Worm (Caenorhabditis elegans): Measurements from ENCODE around the gene atfs-1.

atfs-1 gene

DNA sequence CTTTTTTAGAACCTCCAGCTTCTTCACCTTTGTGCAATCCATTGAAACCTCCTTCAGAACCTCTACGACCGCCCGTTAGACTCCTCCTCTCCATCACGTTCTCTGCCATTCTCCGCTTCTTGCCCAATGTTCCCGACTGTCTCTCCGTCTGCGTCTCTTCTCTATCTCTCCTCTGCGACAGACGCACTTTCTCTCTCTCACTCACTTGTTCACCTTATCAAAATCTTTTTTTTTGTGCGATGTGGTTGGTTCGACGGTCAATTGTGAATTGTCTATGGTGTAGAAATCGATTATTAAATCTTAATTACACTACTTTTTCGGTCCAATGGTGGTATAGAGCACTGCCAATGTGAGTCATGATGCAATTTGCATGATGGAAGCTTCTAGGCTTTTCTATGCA lies at the start of gene atfs-1:
TSS of gene atfs-1 (plus strand) at position 213 of the 400 bp plus-strand sequence.
- peak; percentile 80 for TF ChIP-seq nfya-1 (tag; optimal IDR thresholded peaks at IDR 0.05; ENCODE audit: insufficient read depth)
- peak; percentile 57 for TF ChIP-seq nhr-23 (tag; optimal IDR thresholded peaks at IDR 0.05)
- peak; percentile 17 for TF ChIP-seq lsy-12 (tag; optimal IDR thresholded peaks at IDR 0.05)
- TF ChIP-seq jun-1 (tag; optimal IDR thresholded peaks at IDR 0.05): peak; percentile 32
- TF ChIP-seq nhr-11 (tag; optimal IDR thresholded peaks at IDR 0.05): no peak
- TF ChIP-seq fkh-10 (GFP tag; optimal IDR thresholded peaks at IDR 0.05): no peak
- TF ChIP-seq eor-1 (tag; optimal IDR thresholded peaks at IDR 0.05): no peak
- TF ChIP-seq hmg-11 (tag; optimal IDR thresholded peaks at IDR 0.05): peak; percentile 81
- TF ChIP-seq lin-39 (tag; optimal IDR thresholded peaks at IDR 0.05): peak; percentile 53
- TF ChIP-seq nhr-28 (tag; optimal IDR thresholded peaks at IDR 0.05): no peak
- TF ChIP-seq elt-1 (tag; optimal IDR thresholded peaks at IDR 0.05): no peak
- peak; percentile 35 for TF ChIP-seq snpc-4 (tag; optimal IDR thresholded peaks at IDR 0.05)
- TF ChIP-seq unc-39 (tag; optimal IDR thresholded peaks at IDR 0.05): no peak
- TF ChIP-seq fos-1 (tag; optimal IDR thresholded peaks at IDR 0.05): no peak
- peak; percentile 77 for TF ChIP-seq pha-4 (tag; optimal IDR thresholded peaks at IDR 0.05)
- TF ChIP-seq ceh-82 (tag; optimal IDR thresholded peaks at IDR 0.05): no peak
- no peak for TF ChIP-seq aly-2 (tag; optimal IDR thresholded peaks at IDR 0.05)
- no peak for TF ChIP-seq nhr-67 (tag; optimal IDR thresholded peaks at IDR 0.05)
- TF ChIP-seq ZK546.5 (tag; optimal IDR thresholded peaks at IDR 0.05): no peak
- no peak for TF ChIP-seq egl-5 (tag; optimal IDR thresholded peaks at IDR 0.05)
- TF ChIP-seq sea-2 (GFP tag; optimal IDR thresholded peaks at IDR 0.05): no peak
- peak; percentile 47 for TF ChIP-seq nhr-77 (tag; optimal IDR thresholded peaks at IDR 0.05)
- TF ChIP-seq daf-12 (tag; optimal IDR thresholded peaks at IDR 0.05): no peak
- TF ChIP-seq ceh-9 (tag; optimal IDR thresholded peaks at IDR 0.05): no peak
- TF ChIP-seq ama-1 (optimal IDR thresholded peaks at IDR 0.05): peak; percentile 9
- peak; percentile 44 for TF ChIP-seq R02D3.7 (tag; optimal IDR thresholded peaks at IDR 0.05)
- TF ChIP-seq egl-27 (tag; optimal IDR thresholded peaks at IDR 0.05): no peak
- no peak for TF ChIP-seq tbx-2 (tag; optimal IDR thresholded peaks at IDR 0.05)
- TF ChIP-seq nhr-12 (tag; optimal IDR thresholded peaks at IDR 0.05): no peak
- peak; percentile 53 for TF ChIP-seq ceh-28 (tag; optimal IDR thresholded peaks at IDR 0.05)
- peak; percentile 80 for TF ChIP-seq nhr-25 (tag; optimal IDR thresholded peaks at IDR 0.05)
- TF ChIP-seq zag-1 (tag; optimal IDR thresholded peaks at IDR 0.05): no peak
- peak; percentile 54 for TF ChIP-seq nhr-43 (tag; optimal IDR thresholded peaks at IDR 0.05; ENCODE audit: poor library complexity, severe bottlenecking)
- peak; percentile 75 for TF ChIP-seq pqm-1 (tag; optimal IDR thresholded peaks at IDR 0.05)
- TF ChIP-seq lin-15B (tag; optimal IDR thresholded peaks at IDR 0.05): peak; percentile 33
- TF ChIP-seq elt-2 (tag; optimal IDR thresholded peaks at IDR 0.05): peak; percentile 85

DNA sequence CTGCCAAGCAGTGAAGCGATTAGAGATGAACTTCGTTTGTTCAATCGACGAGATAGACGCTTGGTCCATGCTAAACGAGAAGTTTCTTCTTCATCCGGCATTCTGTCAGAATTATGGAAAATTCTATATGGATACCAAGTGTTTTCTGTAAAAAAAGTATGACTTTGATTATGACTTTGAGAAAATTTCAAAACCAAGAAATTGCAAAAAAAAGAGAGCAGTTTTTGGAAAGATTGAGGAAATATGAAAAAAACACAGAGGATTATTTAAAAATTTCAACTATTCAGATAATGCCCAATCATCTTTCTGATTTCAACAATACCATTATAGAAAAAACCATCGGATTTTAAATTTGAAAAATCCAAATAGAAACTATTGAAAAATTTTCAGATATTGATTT lies 48.2 kb upstream of the atfs-1 start, which contains the start of gene par-1:
TSS of gene par-1 (minus strand) at position 101 of the 400 bp plus-strand sequence.
- no peak for TF ChIP-seq ceh-9 (tag; optimal IDR thresholded peaks at IDR 0.05)
- TF ChIP-seq fkh-10 (GFP tag; optimal IDR thresholded peaks at IDR 0.05): no peak
- no peak for TF ChIP-seq ZK546.5 (tag; optimal IDR thresholded peaks at IDR 0.05)
- TF ChIP-seq elt-2 (tag; optimal IDR thresholded peaks at IDR 0.05): no peak
- TF ChIP-seq nhr-77 (tag; optimal IDR thresholded peaks at IDR 0.05): no peak
- no peak for TF ChIP-seq skn-1 (tag; optimal IDR thresholded peaks at IDR 0.05)
- TF ChIP-seq daf-12 (tag; optimal IDR thresholded peaks at IDR 0.05): no peak
- TF ChIP-seq nfya-1 (tag; optimal IDR thresholded peaks at IDR 0.05; ENCODE audit: insufficient read depth): no peak
- TF ChIP-seq nhr-28 (tag; optimal IDR thresholded peaks at IDR 0.05): no peak
- TF ChIP-seq egl-27 (tag; optimal IDR thresholded peaks at IDR 0.05): no peak
- TF ChIP-seq nhr-11 (tag; optimal IDR thresholded peaks at IDR 0.05): no peak
- no peak for TF ChIP-seq hmg-11 (tag; optimal IDR thresholded peaks at IDR 0.05)

DNA sequence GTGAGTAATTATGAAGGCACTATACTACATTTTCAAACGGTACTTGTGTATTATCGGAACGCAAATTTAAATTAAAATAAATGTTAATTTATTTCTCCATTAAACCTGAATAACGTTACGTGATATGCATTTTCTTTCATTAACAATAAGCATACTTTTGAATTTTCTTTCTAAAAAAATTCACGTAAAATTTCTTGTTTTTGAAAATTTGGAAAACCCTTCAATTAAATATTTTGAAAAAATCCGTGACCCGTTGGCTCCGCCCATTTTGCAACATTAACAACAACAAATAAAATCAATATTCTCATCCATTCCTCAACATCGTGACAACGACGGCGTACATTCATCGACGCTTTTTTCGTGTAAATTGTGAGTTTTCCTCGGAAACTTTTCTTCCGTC lies 47.3 kb upstream of the atfs-1 start, which contains the start of gene acs-10:
TSS of gene acs-10 (plus strand) at position 301 of the 400 bp plus-strand sequence.
- TF ChIP-seq ceh-28 (tag; optimal IDR thresholded peaks at IDR 0.05) (no peak), ama-1 (optimal IDR thresholded peaks at IDR 0.05) (no peak), ztf-4 (tag; optimal IDR thresholded peaks at IDR 0.05) (no peak), pha-4 (tag; optimal IDR thresholded peaks at IDR 0.05) (no peak), unc-62 (GFP tag; optimal IDR thresholded peaks at IDR 0.05) (no peak), zag-1 (tag; optimal IDR thresholded peaks at IDR 0.05) (no peak), nhr-237 (tag; optimal IDR thresholded peaks at IDR 0.05) (no peak), elt-2 (tag; optimal IDR thresholded peaks at IDR 0.05) (no peak), ztf-11 (tag; optimal IDR thresholded peaks at IDR 0.05) (no peak)

Measured in whole organism, L3 larva.